Fruit fly (Drosophila melanogaster): ENCODE data around the gene CG31415.
A peak's percentile ranks its signal among the peaks of the same experiment; 100 is the strongest.

The CG31415 gene

dm6 chr3R:9791177-9791806 is 48.0 kb downstream of the CG31415 start, which contains the start of the genes CG12945 and CG8507 (continued):
- TF ChIP-seq lbe (GFP tag; optimal IDR thresholded peaks at IDR 0.05): peak; percentile 3
- TF ChIP-seq Hmr (GFP tag; optimal IDR thresholded peaks at IDR 0.05): no peak
- peak; percentile 68 for TF ChIP-seq Xbp1 (GFP tag; optimal IDR thresholded peaks at IDR 0.05)
- peak; percentile 41 for TF ChIP-seq chn (GFP tag; optimal IDR thresholded peaks at IDR 0.05)
- peak; percentile 26 for TF ChIP-seq CG18476 (GFP tag; optimal IDR thresholded peaks at IDR 0.05)
- TF ChIP-seq sug (tag; optimal IDR thresholded peaks at IDR 0.05): peak; percentile 71
- TF ChIP-seq CG18262 (tag; optimal IDR thresholded peaks at IDR 0.05): peak; percentile 48
- peak; percentile 39 for TF ChIP-seq Fer3 (tag; optimal IDR thresholded peaks at IDR 0.05)
- peak; percentile 12 for TF ChIP-seq Antp (GFP tag; optimal IDR thresholded peaks at IDR 0.05)
- TF ChIP-seq CG3847 (GFP tag; IDR thresholded peaks at IDR 0.05): peak; percentile 81
- peak; percentile 44 for TF ChIP-seq mam (GFP tag; optimal IDR thresholded peaks at IDR 0.05)
- TF ChIP-seq CG17829 (tag; optimal IDR thresholded peaks at IDR 0.05): peak; percentile 54
- 0 out of 2 replicates have a peak, but pooled peaks have one; percentile 19 for TF ChIP-seq Taf1 (GFP tag; IDR thresholded peaks at IDR 0.05)
- TF ChIP-seq lilli (GFP tag; optimal IDR thresholded peaks at IDR 0.05): peak; percentile 63
- TF ChIP-seq ro (GFP tag; IDR thresholded peaks at IDR 0.05): no peak
- TF ChIP-seq CG12744 (GFP tag; optimal IDR thresholded peaks at IDR 0.05): peak; percentile 43
- no peak for TF ChIP-seq Mrtf (GFP tag; IDR thresholded peaks at IDR 0.05)
- TF ChIP-seq Dek (tag; optimal IDR thresholded peaks at IDR 0.05): peak; percentile 50
- TF ChIP-seq knrl (GFP tag; IDR thresholded peaks at IDR 0.05; ENCODE audit: partially characterized antibody): no peak
- peak; percentile 28 for TF ChIP-seq Chrac-16 (GFP tag; optimal IDR thresholded peaks at IDR 0.05)
- TF ChIP-seq odd (GFP tag; optimal IDR thresholded peaks at IDR 0.05): no peak
- no peak for TF ChIP-seq danr (GFP tag; IDR thresholded peaks at IDR 0.05)
- no peak for TF ChIP-seq CG6272 (GFP tag; IDR thresholded peaks at IDR 0.05)
- TF ChIP-seq Hand (GFP tag; optimal IDR thresholded peaks at IDR 0.05): no peak
- peak; percentile 14 for TF ChIP-seq Bdp1 (GFP tag; optimal IDR thresholded peaks at IDR 0.05)
- TF ChIP-seq Xrp1 (GFP tag; IDR thresholded peaks at IDR 0.05): peak; percentile 26; the same call in 1 of the 2 replicates
- TF ChIP-seq CG6175 (GFP tag; IDR thresholded peaks at IDR 0.05): no peak
- no peak for TF ChIP-seq CG4282 (GFP tag; optimal IDR thresholded peaks at IDR 0.05)
- TF ChIP-seq bcd (GFP tag; optimal IDR thresholded peaks at IDR 0.05): peak; percentile 60
- TF ChIP-seq Sin3A (optimal IDR thresholded peaks at IDR 0.05): peak; percentile 85
- TF ChIP-seq jumu (GFP tag; optimal IDR thresholded peaks at IDR 0.05): peak; percentile 28
- peak; percentile 55 for TF ChIP-seq pzg (GFP tag; optimal IDR thresholded peaks at IDR 0.05)
- TF ChIP-seq CG12769 (tag; optimal IDR thresholded peaks at IDR 0.05): no peak
- TF ChIP-seq Nf-YA (GFP tag; IDR thresholded peaks at IDR 0.05): no peak
- TF ChIP-seq Oli (tag; optimal IDR thresholded peaks at IDR 0.05): peak; percentile 13
- TF ChIP-seq Rfx (GFP tag; IDR thresholded peaks at IDR 0.05): peak; percentile 66
- TF ChIP-seq E2f2 (GFP tag; IDR thresholded peaks at IDR 0.05): 0 out of 2 replicates have a peak, but pooled peaks have one; percentile 31
- TF ChIP-seq gsb-n (tag; optimal IDR thresholded peaks at IDR 0.05): no peak
- TF ChIP-seq CG34376 (GFP tag; optimal IDR thresholded peaks at IDR 0.05): peak; percentile 24
- peak; percentile 28 for TF ChIP-seq CG18011 (GFP tag; optimal IDR thresholded peaks at IDR 0.05)
- TF ChIP-seq CG8290 (GFP tag; optimal IDR thresholded peaks at IDR 0.05): peak; percentile 45
- TF ChIP-seq CG8290 (tag; optimal IDR thresholded peaks at IDR 0.05): no peak
- no peak for TF ChIP-seq CG2129 (GFP tag; IDR thresholded peaks at IDR 0.05; ENCODE audit: partially characterized antibody)
- peak; percentile 1 for TF ChIP-seq ems (GFP tag; optimal IDR thresholded peaks at IDR 0.05)
- no peak for TF ChIP-seq CG3065 (GFP tag; optimal IDR thresholded peaks at IDR 0.05)
- no peak for TF ChIP-seq Dip2 (GFP tag; IDR thresholded peaks at IDR 0.05)
- TF ChIP-seq Deaf1 (tag; optimal IDR thresholded peaks at IDR 0.05): no peak
- no peak for TF ChIP-seq CG42726 (GFP tag; IDR thresholded peaks at IDR 0.05; ENCODE audit: partially characterized antibody)
- TF ChIP-seq D19A (tag; optimal IDR thresholded peaks at IDR 0.05): no peak
- TF ChIP-seq tll (GFP tag; optimal IDR thresholded peaks at IDR 0.05): peak in 1 of 2 experiments; percentile 47
- peak; percentile 39 for TF ChIP-seq Mad (GFP tag; optimal IDR thresholded peaks at IDR 0.05)
